Worm (Caenorhabditis elegans): ENCODE data around the gene C38H2.2.

- TF ChIP-seq hlh-30 (tag; optimal IDR thresholded peaks at IDR 0.05; ENCODE audit: insufficient read depth) (no peak), fax-1 (tag; optimal IDR thresholded peaks at IDR 0.05) (no peak), unc-86 (tag; optimal IDR thresholded peaks at IDR 0.05) (no peak), syd-9 (tag; optimal IDR thresholded peaks at IDR 0.05) (no peak), npax-4 (tag; optimal IDR thresholded peaks at IDR 0.05) (no peak), elt-2 (tag; optimal IDR thresholded peaks at IDR 0.05) (no peak), ceh-24 (tag; optimal IDR thresholded peaks at IDR 0.05) (no peak), hlh-15 (tag; optimal IDR thresholded peaks at IDR 0.05) (no peak), ceh-22 (tag; optimal IDR thresholded peaks at IDR 0.05) (no peak), ceh-2 (tag; optimal IDR thresholded peaks at IDR 0.05) (no peak)
These were observed 4.9 kb downstream of the C38H2.2 start, which contains the start of gene C38H2.3 for ce11 chrIII:10386476-10386875.
